Fruit fly (Drosophila melanogaster) whole organism, embryonic: ENCODE measurements around the gene gt.

Experiments used
- CG10366 ChIP-seq: fragments of 200-800 bp; sonication (Bioruptor generic); IDR thresholded peaks from 2 replicates; pipeline ENCODE4 v1.3.6; 2022; ENCODE audit warnings: missing biosample characterization, missing genetic modification characterization
- CG11085 ChIP-seq: fragments of 200-800 bp; sonication (Bioruptor generic); IDR thresholded peaks from 2 replicates; pipeline ENCODE4 v1.3.6; 2022; ENCODE audit warnings: missing biosample characterization, missing genetic modification characterization
- CG11504 ChIP-seq: fragments of 200-800 bp; sonication (Bioruptor generic); optimal IDR thresholded peaks from 3 replicates; lab custom pipeline; 2019; ENCODE audit warnings: missing biosample characterization, mild to moderate bottlenecking, missing genetic modification characterization, moderate library complexity
- CG14667 ChIP-seq: fragments of 200-800 bp; sonication (Bioruptor generic); IDR thresholded peaks from 2 replicates; pipeline ENCODE4 v1.3.6; 2022; ENCODE audit warnings: missing biosample characterization, missing genetic modification characterization
- CG15269 ChIP-seq: fragments of 200-800 bp; sonication (Bioruptor generic); optimal IDR thresholded peaks from 2 replicates; lab custom pipeline; 2018; ENCODE audit warnings: missing biosample characterization, mild to moderate bottlenecking, missing genetic modification characterization, moderate library complexity
- CG17361 ChIP-seq: fragments of 200-800 bp; sonication (Bioruptor generic); IDR thresholded peaks from 3 replicates; pipeline ENCODE4 v1.3.6; 2022; ENCODE audit warnings: missing biosample characterization, missing genetic modification characterization
- CG18599 ChIP-seq: fragments of 200-800 bp; sonication (Bioruptor generic); optimal IDR thresholded peaks from 3 replicates; lab custom pipeline; 2017; ENCODE audit warnings: missing biosample characterization, missing genetic modification characterization, mild to moderate bottlenecking, moderate library complexity, missing genetic modification reagents
- CG2120 ChIP-seq: fragments of 200-800 bp; sonication (Bioruptor generic); optimal IDR thresholded peaks from 3 replicates; lab custom pipeline; 2016; ENCODE audit warnings: missing biosample characterization, missing genetic modification characterization
- CG2129 ChIP-seq: fragments of 200-800 bp; sonication (Bioruptor generic); IDR thresholded peaks from 2 replicates; pipeline ENCODE4 v1.3.6; 2022; ENCODE audit warnings: missing biosample characterization, missing genetic modification characterization; ENCODE audit not compliant: partially characterized antibody
- CG3163 ChIP-seq: fragments of 200-800 bp; sonication (Bioruptor generic); optimal IDR thresholded peaks from 3 replicates; lab custom pipeline; 2016; ENCODE audit warnings: missing biosample characterization, missing genetic modification characterization
- CG4617 ChIP-seq: fragments of 200-800 bp; sonication (Bioruptor generic); optimal IDR thresholded peaks from 3 replicates; lab custom pipeline; 2016; ENCODE audit warnings: missing biosample characterization, missing genetic modification characterization, borderline replicate concordance
- CG5180 ChIP-seq: fragments of 200-800 bp; sonication (Bioruptor generic); optimal IDR thresholded peaks from 3 replicates; lab custom pipeline; 2017; ENCODE audit warnings: missing biosample characterization, missing genetic modification characterization, mild to moderate bottlenecking, moderate library complexity, missing genetic modification reagents
- CG7556 ChIP-seq: fragments of 200-800 bp; sonication (Bioruptor generic); optimal IDR thresholded peaks from 2 replicates; lab custom pipeline; 2017; ENCODE audit warnings: missing biosample characterization, mild to moderate bottlenecking, missing genetic modification characterization
- D ChIP-seq, 2 experiments: fragments of 200-800 bp in 1 of 2; fragments of >200 bp in 1 of 2; sonication (Bioruptor generic) in 1 of 2; optimal IDR thresholded peaks; 2 replicates in 1 of 2; 3 replicates in 1 of 2; lab custom pipeline; 2017; ENCODE audit warnings: mild to moderate bottlenecking in 1 of 2, missing biosample characterization in 1 of 2, missing genetic modification characterization in 1 of 2, missing genetic modification reagents in 1 of 2
- Dbx ChIP-seq: fragments of 200-800 bp; sonication (Bioruptor generic); IDR thresholded peaks from 3 replicates; pipeline ENCODE4 v1.3.6; 2022; ENCODE audit warnings: missing biosample characterization, missing genetic modification characterization
- Ets65A ChIP-seq: fragments of 200-800 bp; sonication (Bioruptor generic); peaks from one replicate; lab custom pipeline; 2016; ENCODE audit warnings: missing biosample characterization, missing genetic modification characterization
- Ets97D ChIP-seq: fragments of 200-800 bp; sonication (Bioruptor generic); optimal IDR thresholded peaks from 3 replicates; lab custom pipeline; 2016; ENCODE audit warnings: missing biosample characterization, missing genetic modification characterization
- HLHmδ ChIP-seq: fragments of 200-800 bp; sonication (Bioruptor generic); optimal IDR thresholded peaks from 2 replicates; lab custom pipeline; 2018; ENCODE audit warnings: missing biosample characterization, mild to moderate bottlenecking, missing genetic modification characterization, moderate library complexity
- Kr ChIP-seq: fragments of 200-800 bp; sonication (Bioruptor generic); optimal IDR thresholded peaks from 2 replicates; lab custom pipeline; 2017; ENCODE audit warnings: missing biosample characterization, mild to moderate bottlenecking, missing genetic modification characterization
- Med ChIP-seq: fragments of 200-800 bp; sonication (Bioruptor generic); peaks from one replicate; lab custom pipeline; 2016; ENCODE audit warnings: missing biosample characterization, missing genetic modification characterization, mild to moderate bottlenecking, inconsistent platforms, moderate library complexity
- Ptx1 ChIP-seq: fragments of 200-800 bp; sonication (Bioruptor generic); IDR thresholded peaks from 2 replicates; pipeline ENCODE4 v1.3.6; 2022; ENCODE audit warnings: missing biosample characterization, missing genetic modification characterization
- Rx ChIP-seq: fragments of 200-800 bp; sonication (Bioruptor generic); IDR thresholded peaks from 2 replicates; pipeline ENCODE4 v1.3.6; 2022; ENCODE audit warnings: missing biosample characterization, missing genetic modification characterization
- Scr ChIP-seq: fragments of 200-800 bp; sonication (Bioruptor generic); IDR thresholded peaks from 2 replicates; pipeline ENCODE4 v1.3.6; 2022; ENCODE audit warnings: missing biosample characterization, missing genetic modification characterization; ENCODE audit not compliant: partially characterized antibody
- TFAM ChIP-seq: fragments of 200-800 bp; sonication (Bioruptor generic); optimal IDR thresholded peaks from 2 replicates; lab custom pipeline; 2017; ENCODE audit warnings: missing biosample characterization, missing genetic modification characterization, inconsistent platforms
- aop ChIP-seq: fragments of 200-800 bp; sonication (Bioruptor generic); IDR thresholded peaks from 2 replicates; pipeline ENCODE4 v1.3.6; 2022; ENCODE audit warnings: missing biosample characterization, missing genetic modification characterization
- br ChIP-seq: fragments of >200 bp; optimal IDR thresholded peaks from 2 replicates; lab custom pipeline; 2017
- bsh ChIP-seq, 2 experiments: fragments of 200-800 bp; sonication (Bioruptor generic); optimal IDR thresholded peaks; 2 replicates each; lab custom pipeline; 2017 to 2018; ENCODE audit warnings: mild to moderate bottlenecking in 2 of 2, missing biosample characterization in 2 of 2, missing genetic modification characterization in 2 of 2, moderate library complexity in 1 of 2
- dysf ChIP-seq: fragments of 200-800 bp; sonication (Bioruptor generic); IDR thresholded peaks from 3 replicates; pipeline ENCODE4 v1.3.6; 2022; ENCODE audit warnings: missing biosample characterization, missing genetic modification characterization
- grau ChIP-seq: fragments of 200-800 bp; optimal IDR thresholded peaks from 3 replicates; lab custom pipeline; 2019; ENCODE audit warnings: missing biosample characterization, mild to moderate bottlenecking, missing genetic modification characterization, moderate library complexity
- hbn ChIP-seq: fragments of 200-800 bp; sonication (Bioruptor generic); IDR thresholded peaks from 2 replicates; pipeline ENCODE4 v1.3.6; 2022; ENCODE audit warnings: missing biosample characterization, missing genetic modification characterization; ENCODE audit not compliant: partially characterized antibody
- mld ChIP-seq: fragments of 200-800 bp; sonication (Bioruptor generic); IDR thresholded peaks from 3 replicates; pipeline ENCODE4 v1.3.6; 2022; ENCODE audit warnings: missing biosample characterization, missing genetic modification characterization; ENCODE audit not compliant: partially characterized antibody
- nom ChIP-seq: fragments of 200-800 bp; sonication (Bioruptor generic); optimal IDR thresholded peaks from 2 replicates; lab custom pipeline; 2017; ENCODE audit warnings: missing biosample characterization, missing genetic modification characterization, mild to moderate bottlenecking, moderate library complexity, missing genetic modification reagents
- odd ChIP-seq: fragments of 200-800 bp; sonication (Bioruptor generic); optimal IDR thresholded peaks from 2 replicates; lab custom pipeline; 2017; ENCODE audit warnings: missing biosample characterization, mild to moderate bottlenecking, missing genetic modification characterization
- pfk ChIP-seq: fragments of 200-800 bp; sonication (Bioruptor generic); optimal IDR thresholded peaks from 2 replicates; lab custom pipeline; 2018; ENCODE audit warnings: missing biosample characterization, mild to moderate bottlenecking, missing genetic modification characterization, moderate library complexity
- sens ChIP-seq: fragments of 200-800 bp; sonication (Bioruptor generic); peaks from one replicate; lab custom pipeline; 2016; ENCODE audit warnings: missing biosample characterization, missing genetic modification characterization
- tna ChIP-seq: fragments of 200-800 bp; sonication (Bioruptor generic); IDR thresholded peaks from 2 replicates; pipeline ENCODE4 v1.3.6; 2022; ENCODE audit warnings: missing biosample characterization, missing genetic modification characterization; ENCODE audit not compliant: partially characterized antibody

gt gene

DNA sequence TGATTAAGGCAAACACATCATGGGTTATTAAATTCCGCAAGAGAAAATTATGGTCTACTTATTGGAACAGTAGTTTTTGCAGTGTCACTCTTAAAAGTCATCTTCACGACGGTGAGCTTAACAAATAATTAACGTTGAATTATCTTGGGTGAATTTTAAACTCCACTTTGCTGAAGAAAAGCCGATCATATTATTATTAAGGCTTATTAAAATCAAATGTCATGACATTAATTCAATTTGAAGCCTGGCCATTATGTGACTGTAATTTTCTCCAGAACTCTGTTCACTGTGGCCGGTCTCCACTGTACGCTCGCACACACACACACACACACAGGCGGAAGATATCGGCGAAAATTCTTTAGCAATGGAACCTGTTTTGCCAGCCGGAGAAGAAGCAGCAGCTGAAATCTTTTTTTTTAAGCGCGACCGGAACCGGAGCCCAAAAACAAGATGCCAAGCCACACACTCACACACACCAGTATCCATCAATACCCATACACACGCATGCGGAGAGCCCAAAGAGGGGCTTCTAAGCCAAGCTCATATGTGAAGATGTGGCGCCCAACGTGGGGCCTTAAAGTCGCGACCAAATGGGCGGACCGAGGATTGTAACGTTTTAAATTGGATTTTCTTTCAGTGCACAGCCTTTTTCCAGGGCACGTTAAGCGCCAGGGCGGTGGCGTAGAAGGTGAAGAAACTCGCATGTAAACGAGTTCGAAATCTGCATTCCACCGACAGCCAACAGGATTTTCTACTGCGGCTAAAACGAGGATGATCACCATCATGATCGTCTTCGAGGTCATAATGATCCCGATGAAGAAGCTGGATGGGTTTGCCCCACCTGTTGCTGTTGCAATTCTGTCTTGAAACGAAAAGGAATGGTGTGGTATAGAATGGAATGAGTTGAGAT, 26.8 kb upstream of the gt start (continued):
- TF ChIP-seq tna (GFP tag; lab: Robert Waterston, UW), result no peak
- TF ChIP-seq pfk, result peak; percentile 19
- peak; percentile 38 for TF ChIP-seq CG2120
- no peak for TF ChIP-seq odd (GFP tag; lab: Kevin White, UChicago)
- TF ChIP-seq Med (GFP tag; lab: Kevin White, UChicago), result peak; percentile 68
- no peak for TF ChIP-seq CG18599 (GFP tag; lab: Kevin White, UChicago)
- TF ChIP-seq nom (GFP tag; lab: Kevin White, UChicago), result peak; percentile 11
- TF ChIP-seq grau (tag; lab: Kevin White, UChicago), result peak; percentile 80
- peak; percentile 37; the same call in 2 of the 3 replicates for TF ChIP-seq dysf (GFP tag; lab: Robert Waterston, UW)
- peak in 1 of 2 experiments; percentile 52 for TF ChIP-seq bsh (GFP tag; optimal IDR thresholded peaks at IDR 0.05; lab: Kevin White, UChicago)
- TF ChIP-seq CG15269 (tag; lab: Kevin White, UChicago), result peak; percentile 2
- TF ChIP-seq CG14667 (GFP tag; lab: Robert Waterston, UW), result no peak
- peak; percentile 73; the same call in 2 of the 3 replicates for TF ChIP-seq CG17361 (GFP tag; lab: Robert Waterston, UW)
- no peak for TF ChIP-seq HLHmδ (GFP tag; lab: Kevin White, UChicago)

DNA sequence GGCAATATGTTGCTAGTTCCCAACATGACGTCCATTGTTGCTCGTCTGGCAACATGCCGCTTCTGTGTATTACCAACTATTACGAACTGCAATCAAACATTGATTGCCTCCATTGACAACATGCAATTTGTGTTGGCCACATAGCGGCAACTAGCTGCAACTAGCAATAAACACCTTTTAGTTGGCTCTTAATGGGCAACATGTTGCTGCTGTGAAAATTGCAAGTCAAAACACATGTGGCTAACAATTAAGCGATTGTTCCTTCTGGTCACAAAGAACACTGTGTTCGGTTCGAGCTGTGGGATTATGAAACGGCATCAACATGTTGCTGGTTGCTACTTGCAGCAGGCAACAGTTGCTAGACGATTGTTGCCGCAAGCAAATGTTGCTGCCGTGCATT, 25.0 kb upstream of the gt start:
- TF ChIP-seq Ets65A (peak; percentile 66), CG11085 (no peak), CG7556 (no peak), Scr (GFP tag; lab: Robert Waterston, UW) (no peak), D (optimal IDR thresholded peaks at IDR 0.05; lab: Kevin White, UChicago) (peak; percentile 39), D (GFP tag; optimal IDR thresholded peaks at IDR 0.05; lab: Kevin White, UChicago) (no peak), CG17361 (GFP tag; lab: Robert Waterston, UW) (no peak), mld (GFP tag; lab: Robert Waterston, UW) (no peak), CG3163 (GFP tag; lab: Kevin White, UChicago) (no peak), Ets97D (GFP tag; lab: Kevin White, UChicago) (no peak), TFAM (no peak), CG5180 (GFP tag; lab: Kevin White, UChicago) (no peak), br (lab: Kevin White, UChicago) (no peak), Rx (no peak), CG4617 (GFP tag; lab: Kevin White, UChicago) (no peak), aop (GFP tag; lab: Robert Waterston, UW) (no peak), Dbx (GFP tag; lab: Robert Waterston, UW) (no peak), sens (GFP tag; lab: Kevin White, UChicago) (peak; percentile 34), CG10366 (GFP tag; lab: Robert Waterston, UW) (no peak), CG2129 (GFP tag; lab: Robert Waterston, UW) (no peak), CG11504 (tag; lab: Kevin White, UChicago) (peak; percentile 97), Kr (GFP tag; lab: Kevin White, UChicago) (no peak), Ptx1 (no peak), hbn (GFP tag; lab: Robert Waterston, UW) (no peak)
